Worm (Caenorhabditis elegans): ENCODE data around the gene C07D8.5.
"Not testable (repeated sequence)": the region's sequence is repeated elsewhere in the genome, so short reads cannot be mapped to it uniquely, and the experiment has no call there.

C07D8.5 gene

ce11 chrX:7329601-7330000, 14.2 kb upstream of the C07D8.5 start, which contains the start of gene ttr-59:
ttr-59 (plus strand) TSS chrX:7329818.
- TF ChIP-seq klf-2 (GFP tag; conservative IDR thresholded peaks at IDR 0.05), result no peak
- no peak for TF ChIP-seq med-1 (GFP tag; optimal IDR thresholded peaks at IDR 0.05; ENCODE audit: insufficient read depth)
- TF ChIP-seq flt-1 (GFP tag; IDR thresholded peaks at IDR 0.05), result no peak

- no peak for TF ChIP-seq tab-1 (GFP tag; IDR thresholded peaks at IDR 0.05)
- no peak for TF ChIP-seq klf-2 (GFP tag; conservative IDR thresholded peaks at IDR 0.05)
- TF ChIP-seq med-1 (GFP tag; optimal IDR thresholded peaks at IDR 0.05; ENCODE audit: insufficient read depth), result no peak
- TF ChIP-seq ztf-23 (GFP tag; IDR thresholded peaks at IDR 0.05), result no peak
Observed at ce11 chrX:7330685-7331196, 13.1 kb upstream of the C07D8.5 start, which contains the start of gene ttr-30. ttr-30 (plus strand) TSS chrX:7330949.

- TF ChIP-seq cog-1 (tag; optimal IDR thresholded peaks at IDR 0.05) (peak; percentile 73), tab-1 (GFP tag; IDR thresholded peaks at IDR 0.05) (no peak), flt-1 (GFP tag; IDR thresholded peaks at IDR 0.05) (no peak), ztf-23 (GFP tag; IDR thresholded peaks at IDR 0.05) (peak; percentile 59), klf-2 (GFP tag; conservative IDR thresholded peaks at IDR 0.05) (no peak), ztf-29 (GFP tag; IDR thresholded peaks at IDR 0.05) (no peak), T22C8.4 (GFP tag; IDR thresholded peaks at IDR 0.05) (no peak), med-1 (GFP tag; optimal IDR thresholded peaks at IDR 0.05; ENCODE audit: insufficient read depth) (no peak), ref-1 (GFP tag; conservative IDR thresholded peaks at IDR 0.05) (no peak)
Observed at ce11 chrX:7334302-7334724, 9.5 kb upstream of the C07D8.5 start, which contains the start of gene epg-7. epg-7 (plus strand) TSS chrX:7334714.

- no peak for TF ChIP-seq tab-1 (GFP tag; IDR thresholded peaks at IDR 0.05)
- TF ChIP-seq T22C8.4 (GFP tag; IDR thresholded peaks at IDR 0.05), result no peak
- TF ChIP-seq cog-1 (tag; optimal IDR thresholded peaks at IDR 0.05), result no peak
- no peak for TF ChIP-seq ref-1 (GFP tag; conservative IDR thresholded peaks at IDR 0.05)
- no peak for TF ChIP-seq ztf-29 (GFP tag; IDR thresholded peaks at IDR 0.05)
- TF ChIP-seq ztf-23 (GFP tag; IDR thresholded peaks at IDR 0.05), result no peak
- no peak for TF ChIP-seq med-1 (GFP tag; optimal IDR thresholded peaks at IDR 0.05; ENCODE audit: insufficient read depth)
- TF ChIP-seq klf-2 (GFP tag; conservative IDR thresholded peaks at IDR 0.05), result no peak
- no peak for TF ChIP-seq flt-1 (GFP tag; IDR thresholded peaks at IDR 0.05)
Observed at ce11 chrX:7340394-7340793, 3.5 kb upstream of the C07D8.5 start.

ce11 chrX:7340915-7341559, 2.8 kb upstream of the C07D8.5 start, which contains the start of gene C07D8.6:
C07D8.6 (plus strand) TSS chrX:7341509.
- TF ChIP-seq cog-1 (tag; optimal IDR thresholded peaks at IDR 0.05) (no peak), med-1 (GFP tag; optimal IDR thresholded peaks at IDR 0.05; ENCODE audit: insufficient read depth) (no peak), tab-1 (GFP tag; IDR thresholded peaks at IDR 0.05) (no peak), klf-2 (GFP tag; conservative IDR thresholded peaks at IDR 0.05) (no peak), ztf-29 (GFP tag; IDR thresholded peaks at IDR 0.05) (no peak), ref-1 (GFP tag; conservative IDR thresholded peaks at IDR 0.05) (no peak), ztf-23 (GFP tag; IDR thresholded peaks at IDR 0.05) (no peak), T22C8.4 (GFP tag; IDR thresholded peaks at IDR 0.05) (no peak), flt-1 (GFP tag; IDR thresholded peaks at IDR 0.05) (no peak)

- TF ChIP-seq ref-1 (GFP tag; conservative IDR thresholded peaks at IDR 0.05), result no peak
- TF ChIP-seq ztf-29 (GFP tag; IDR thresholded peaks at IDR 0.05), result no peak
- TF ChIP-seq tab-1 (GFP tag; IDR thresholded peaks at IDR 0.05), result no peak
- TF ChIP-seq T22C8.4 (GFP tag; IDR thresholded peaks at IDR 0.05), result no peak
- TF ChIP-seq cog-1 (tag; optimal IDR thresholded peaks at IDR 0.05), result no peak
- TF ChIP-seq ztf-23 (GFP tag; IDR thresholded peaks at IDR 0.05), result no peak
- no peak for TF ChIP-seq klf-2 (GFP tag; conservative IDR thresholded peaks at IDR 0.05)
- TF ChIP-seq med-1 (GFP tag; optimal IDR thresholded peaks at IDR 0.05; ENCODE audit: insufficient read depth), result no peak
- no peak for TF ChIP-seq flt-1 (GFP tag; IDR thresholded peaks at IDR 0.05)
Observed at ce11 chrX:7343218-7343617, 629 bp upstream of the C07D8.5 start.

- TF ChIP-seq med-1 (GFP tag; optimal IDR thresholded peaks at IDR 0.05; ENCODE audit: insufficient read depth); klf-2 (GFP tag; conservative IDR thresholded peaks at IDR 0.05); T22C8.4 (GFP tag; IDR thresholded peaks at IDR 0.05): not testable (repeated sequence)
Observed at ce11 chrX:7365267-7365666, 21.4 kb downstream of the C07D8.5 start, which contains the start of gene C56G3.2. C56G3.2 (plus strand) TSS chrX:7365567.

ce11 chrX:7369770-7370169, 25.9 kb downstream of the C07D8.5 start:
- TF ChIP-seq ztf-23 (GFP tag; IDR thresholded peaks at IDR 0.05) (no peak), T22C8.4 (GFP tag; IDR thresholded peaks at IDR 0.05) (no peak)

- TF ChIP-seq flt-1 (GFP tag; IDR thresholded peaks at IDR 0.05) (no peak), ztf-29 (GFP tag; IDR thresholded peaks at IDR 0.05) (no peak), ref-1 (GFP tag; conservative IDR thresholded peaks at IDR 0.05) (no peak), med-1 (GFP tag; optimal IDR thresholded peaks at IDR 0.05; ENCODE audit: insufficient read depth) (no peak), klf-2 (GFP tag; conservative IDR thresholded peaks at IDR 0.05) (no peak), tab-1 (GFP tag; IDR thresholded peaks at IDR 0.05) (no peak), ztf-23 (GFP tag; IDR thresholded peaks at IDR 0.05) (no peak), T22C8.4 (GFP tag; IDR thresholded peaks at IDR 0.05) (no peak), cog-1 (tag; optimal IDR thresholded peaks at IDR 0.05) (no peak)
Observed at ce11 chrX:7371945-7372344, 28.1 kb downstream of the C07D8.5 start.

- TF ChIP-seq ztf-29 (GFP tag; IDR thresholded peaks at IDR 0.05) (no peak), ztf-23 (GFP tag; IDR thresholded peaks at IDR 0.05) (no peak), T22C8.4 (GFP tag; IDR thresholded peaks at IDR 0.05) (no peak), med-1 (GFP tag; optimal IDR thresholded peaks at IDR 0.05; ENCODE audit: insufficient read depth) (no peak), tab-1 (GFP tag; IDR thresholded peaks at IDR 0.05) (no peak), klf-2 (GFP tag; conservative IDR thresholded peaks at IDR 0.05) (no peak), ref-1 (GFP tag; conservative IDR thresholded peaks at IDR 0.05) (no peak), flt-1 (GFP tag; IDR thresholded peaks at IDR 0.05) (no peak), cog-1 (tag; optimal IDR thresholded peaks at IDR 0.05) (no peak)
Observed at ce11 chrX:7376941-7377340, 33.1 kb downstream of the C07D8.5 start, which contains the start of gene npr-8. npr-8 (plus strand) TSS chrX:7377302.

All from whole organism, midembryonic.